Worm (Caenorhabditis elegans) whole organism, L3 larva: Measurements from ENCODE around the gene Y43D4A.1.

Source experiments
- R02D3.7 ChIP-seq: fragments of 150-350 bp; optimal IDR thresholded peaks from 2 replicates; lab custom pipeline; 2014; ENCODE audit warnings: missing biosample characterization, missing genetic modification characterization
- ZK546.5 ChIP-seq: sonication (generic microtip); optimal IDR thresholded peaks from 2 replicates; lab custom pipeline; 2017; ENCODE audit warnings: missing biosample characterization, missing genetic modification characterization
- egl-27 ChIP-seq: sonication (generic microtip); optimal IDR thresholded peaks from 4 replicates; lab custom pipeline; 2017; ENCODE audit warnings: missing biosample characterization, missing genetic modification reagents, missing genetic modification characterization
- jun-1 ChIP-seq: fragments of 150-350 bp; optimal IDR thresholded peaks from 2 replicates; lab custom pipeline; 2014; ENCODE audit warnings: missing biosample characterization, missing genetic modification reagents, missing genetic modification characterization
- lin-15B ChIP-seq: fragments of 150-350 bp; optimal IDR thresholded peaks from 2 replicates; lab custom pipeline; 2014; ENCODE audit warnings: missing biosample characterization, missing genetic modification characterization
- nhr-12 ChIP-seq: fragments of 150-350 bp; optimal IDR thresholded peaks from 2 replicates; lab custom pipeline; 2014; ENCODE audit warnings: missing biosample characterization, missing genetic modification characterization
- nhr-77 ChIP-seq: fragments of 150-350 bp; optimal IDR thresholded peaks from 2 replicates; lab custom pipeline; 2014; ENCODE audit warnings: missing biosample characterization, missing genetic modification characterization
- pqm-1 ChIP-seq: fragments of 150-350 bp; optimal IDR thresholded peaks from 2 replicates; lab custom pipeline; 2017; ENCODE audit warnings: missing biosample characterization, missing genetic modification characterization, inconsistent platforms
- skn-1 ChIP-seq: fragments of 150-350 bp; optimal IDR thresholded peaks from 2 replicates; lab custom pipeline; 2014; ENCODE audit warnings: missing biosample characterization, missing genetic modification characterization
- unc-39 ChIP-seq: sonication (generic microtip); optimal IDR thresholded peaks from 4 replicates; lab custom pipeline; 2017; ENCODE audit warnings: missing biosample characterization, missing genetic modification characterization
- unc-62 ChIP-seq: fragments of 150-350 bp; sonication (generic microtip); optimal IDR thresholded peaks from 4 replicates; lab custom pipeline; 2014; ENCODE audit warnings: missing biosample characterization, missing genetic modification reagents, missing genetic modification characterization

ce11 chrIV:16787024-16787423, 43.4 kb downstream of the Y43D4A.1 start, which contains the start of gene Y43D4A.6:
- no peak for TF ChIP-seq egl-27 (tag; lab: Kevin White, UChicago)
- no peak for TF ChIP-seq pqm-1
- no peak for TF ChIP-seq skn-1
- TF ChIP-seq ZK546.5: no peak
- TF ChIP-seq nhr-77 (tag; lab: Kevin White, UChicago): no peak
- no peak for TF ChIP-seq jun-1
- TF ChIP-seq unc-62 (GFP tag; lab: Kevin White, UChicago): no peak
- TF ChIP-seq unc-39 (tag; lab: Kevin White, UChicago): no peak
- no peak for TF ChIP-seq lin-15B (tag; lab: Kevin White, UChicago)
- no peak for TF ChIP-seq R02D3.7 (tag; lab: Kevin White, UChicago)
- no peak for TF ChIP-seq nhr-12 (tag; lab: Kevin White, UChicago)
